Worm (Caenorhabditis elegans): ENCODE measurements around the gene T23G4.2.
A peak's percentile ranks its signal among the peaks of the same experiment; 100 is the strongest.

Gene T23G4.2

ce11 chrIV:13649126-13649525, 40.2 kb downstream of the T23G4.2 start, which contains the start of gene C08F11.10:
TSS of gene C08F11.10 (minus strand) at chrIV:13649226.
- TF ChIP-seq unc-55 (GFP tag; optimal IDR thresholded peaks at IDR 0.05) (no peak), ZK546.5 (tag; optimal IDR thresholded peaks at IDR 0.05) (no peak), crh-2 (tag; optimal IDR thresholded peaks at IDR 0.05) (no peak), sem-4 (tag; optimal IDR thresholded peaks at IDR 0.05) (no peak), nhr-77 (tag; optimal IDR thresholded peaks at IDR 0.05) (no peak)

ce11 chrIV:13647558-13647957, 41.8 kb downstream of the T23G4.2 start, which contains the start of gene ule-4:
TSS of gene ule-4 (minus strand) at chrIV:13647658.
- TF ChIP-seq blmp-1 (tag; optimal IDR thresholded peaks at IDR 0.05; ENCODE audit: insufficient read depth) = no peak
- TF ChIP-seq skn-1 (tag; optimal IDR thresholded peaks at IDR 0.05) = no peak
- TF ChIP-seq lin-39 (tag; optimal IDR thresholded peaks at IDR 0.05) = no peak
- no peak for TF ChIP-seq ceh-16 (tag; optimal IDR thresholded peaks at IDR 0.05)
- TF ChIP-seq nhr-21 (tag; optimal IDR thresholded peaks at IDR 0.05) = no peak
- no peak for TF ChIP-seq elt-3 (tag; optimal IDR thresholded peaks at IDR 0.05)
- TF ChIP-seq mbf-1 (tag; optimal IDR thresholded peaks at IDR 0.05) = no peak

ce11 chrIV:13645823-13646222, 43.5 kb downstream of the T23G4.2 start, which contains the start of gene srz-29:
TSS of gene srz-29 (minus strand) at chrIV:13645923.
- TF ChIP-seq sma-3 (GFP tag; optimal IDR thresholded peaks at IDR 0.05) (no peak), dmd-4 (tag; optimal IDR thresholded peaks at IDR 0.05) (no peak), nhr-6 (tag; optimal IDR thresholded peaks at IDR 0.05) (no peak), blmp-1 (tag; optimal IDR thresholded peaks at IDR 0.05; ENCODE audit: insufficient read depth) (no peak), sma-9 (GFP tag; optimal IDR thresholded peaks at IDR 0.05) (no peak), sma-9 (tag; optimal IDR thresholded peaks at IDR 0.05) (no peak), lin-39 (tag; optimal IDR thresholded peaks at IDR 0.05) (no peak), alr-1 (tag; optimal IDR thresholded peaks at IDR 0.05) (no peak), nhr-21 (tag; optimal IDR thresholded peaks at IDR 0.05) (no peak), nhr-25 (tag; optimal IDR thresholded peaks at IDR 0.05) (no peak), fos-1 (tag; optimal IDR thresholded peaks at IDR 0.05) (no peak), crh-2 (tag; optimal IDR thresholded peaks at IDR 0.05) (no peak), unc-62 (GFP tag; optimal IDR thresholded peaks at IDR 0.05) (no peak), ama-1 (optimal IDR thresholded peaks at IDR 0.05) (no peak)

- TF ChIP-seq fos-1 (tag; optimal IDR thresholded peaks at IDR 0.05) = peak; percentile 73
- peak; percentile 15 for TF ChIP-seq gmeb-1 (tag; optimal IDR thresholded peaks at IDR 0.05)
- no peak for TF ChIP-seq ceh-82 (tag; optimal IDR thresholded peaks at IDR 0.05)
- TF ChIP-seq skn-1 (tag; optimal IDR thresholded peaks at IDR 0.05) = peak; percentile 68
Measured at ce11 chrIV:13639027-13639426, 50.3 kb downstream of the T23G4.2 start, which contains the start of gene ugt-22. TSS of gene ugt-22 (plus strand) at chrIV:13639260.
